Fruit fly (Drosophila melanogaster) S2 (cell line): ENCODE data around the gene CG7910.

Source experiments
- CG8478 ChIP-seq: fragments of >200 bp; optimal IDR thresholded peaks from 2 replicates; lab custom pipeline; 2018
- CTCF ChIP-seq, 2 experiments: fragments of >200 bp; optimal IDR thresholded peaks; 2 replicates each; lab custom pipeline; 2018

- TF ChIP-seq CTCF (optimal IDR thresholded peaks at IDR 0.05; lab: Kevin White, UChicago), result no peak
- TF ChIP-seq CG8478 (lab: Kevin White, UChicago), result no peak
Measured at dm6 chr3R:8105839-8106718, 19.0 kb downstream of the CG7910 start.
